Worm (Caenorhabditis elegans): ENCODE results near the gene T05G5.4.

T05G5.4 gene

DNA sequence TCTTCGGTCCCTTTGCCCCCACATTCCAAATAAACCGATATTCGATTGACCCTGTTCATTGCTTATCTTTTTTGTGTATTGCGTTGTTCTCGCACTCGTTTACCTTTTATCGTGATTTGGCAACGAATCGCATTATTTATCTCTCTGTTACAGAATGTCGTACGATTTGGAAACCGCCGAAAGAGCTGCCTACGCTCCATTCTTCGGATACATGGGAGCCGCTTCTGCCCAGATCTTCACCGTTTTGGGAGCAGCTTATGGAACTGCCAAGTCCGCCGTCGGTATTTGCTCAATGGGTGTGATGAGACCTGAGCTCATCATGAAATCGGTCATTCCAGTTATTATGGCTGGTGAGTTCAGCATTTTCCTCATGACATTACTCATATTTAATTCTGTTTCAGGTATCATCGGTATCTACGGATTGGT is 33.3 kb downstream of the T05G5.4 start, which contains the start of gene vha-2 (continued):
- TF ChIP-seq T20F7.1 (GFP tag; optimal IDR thresholded peaks at IDR 0.05) (peak; percentile 61), F49E8.2 (tag; optimal IDR thresholded peaks at IDR 0.05; ENCODE audit: borderline replicate concordance) (peak; percentile 40), spr-1 (tag; optimal IDR thresholded peaks at IDR 0.05) (peak; percentile 39), nhr-102 (tag; optimal IDR thresholded peaks at IDR 0.05) (peak; percentile 12), nhr-48 (tag; optimal IDR thresholded peaks at IDR 0.05) (peak; percentile 10), ctbp-1 (GFP tag; IDR thresholded peaks at IDR 0.05) (no peak), mep-1 (tag; optimal IDR thresholded peaks at IDR 0.05) (peak; percentile 7), pha-4 (GFP tag; IDR thresholded peaks at IDR 0.05) (peak; percentile 38), pha-4 (tag; optimal IDR thresholded peaks at IDR 0.05) (no peak), egl-43 (GFP tag; IDR thresholded peaks at IDR 0.05) (0 out of 2 replicates have a peak, but pooled peaks have one; percentile 47), ceh-44 (GFP tag; IDR thresholded peaks at IDR 0.05) (no peak), nhr-10 (tag; optimal IDR thresholded peaks at IDR 0.05) (no peak), daf-8 (GFP tag; IDR thresholded peaks at IDR 0.05) (0 out of 2 replicates have a peak, but pooled peaks have one; percentile 10), madf-9 (GFP tag; conservative IDR thresholded peaks at IDR 0.05) (peak; percentile 49; the same call in 1 of the 2 replicates)

DNA sequence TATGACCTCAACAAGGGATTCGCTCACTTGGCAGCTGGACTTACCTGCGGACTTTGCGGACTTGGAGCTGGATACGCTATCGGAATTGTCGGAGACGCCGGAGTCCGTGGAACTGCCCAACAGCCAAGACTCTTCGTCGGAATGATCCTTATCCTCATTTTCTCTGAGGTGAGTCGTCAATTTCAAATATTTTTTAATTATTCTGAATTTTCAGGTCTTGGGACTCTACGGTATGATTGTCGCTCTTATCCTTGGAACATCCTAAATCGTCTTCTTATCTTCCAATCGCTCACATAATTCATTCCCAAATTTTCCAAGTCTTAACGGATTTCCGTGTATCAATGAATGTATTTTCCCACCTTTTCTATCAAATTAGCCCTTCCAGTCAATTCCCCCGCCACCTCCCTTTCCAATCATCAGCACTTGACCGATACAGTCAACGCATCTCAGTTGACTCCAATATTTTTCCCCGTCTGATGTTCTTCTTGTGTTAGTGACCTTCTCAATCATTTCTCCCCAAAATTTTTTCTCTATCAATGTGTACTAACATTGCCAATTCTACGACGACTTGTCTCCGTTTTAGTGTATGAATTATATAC is 33.8 kb downstream of the T05G5.4 start, which contains the start of gene R10E11.6:
Gene R10E11.6 (plus strand): TSS at position 524 of the 599 bp plus-strand sequence.
- TF ChIP-seq daf-19 (GFP tag; conservative IDR thresholded peaks at IDR 0.05) (0 out of 2 replicates have a peak, but pooled peaks have one; percentile 10), D1046.2 (GFP tag; IDR thresholded peaks at IDR 0.05) (0 out of 2 replicates have a peak, but pooled peaks have one; percentile 11), F26F4.8 (GFP tag; conservative IDR thresholded peaks at IDR 0.05) (no peak), Y5F2A.4 (GFP tag; optimal IDR thresholded peaks at IDR 0.05) (peak; percentile 33), aha-1 (tag) (peak; percentile 92), lsy-2 (tag; optimal IDR thresholded peaks at IDR 0.05) (no peak), daf-8 (GFP tag; IDR thresholded peaks at IDR 0.05) (0 out of 2 replicates have a peak, but pooled peaks have one; percentile 8), ceh-28 (tag; optimal IDR thresholded peaks at IDR 0.05) (no peak), cey-2 (tag; optimal IDR thresholded peaks at IDR 0.05; ENCODE audit: borderline replicate concordance, insufficient read depth) (no peak), mes-2 (tag; optimal IDR thresholded peaks at IDR 0.05; ENCODE audit: poor library complexity, severe bottlenecking) (peak; percentile 22)

DNA sequence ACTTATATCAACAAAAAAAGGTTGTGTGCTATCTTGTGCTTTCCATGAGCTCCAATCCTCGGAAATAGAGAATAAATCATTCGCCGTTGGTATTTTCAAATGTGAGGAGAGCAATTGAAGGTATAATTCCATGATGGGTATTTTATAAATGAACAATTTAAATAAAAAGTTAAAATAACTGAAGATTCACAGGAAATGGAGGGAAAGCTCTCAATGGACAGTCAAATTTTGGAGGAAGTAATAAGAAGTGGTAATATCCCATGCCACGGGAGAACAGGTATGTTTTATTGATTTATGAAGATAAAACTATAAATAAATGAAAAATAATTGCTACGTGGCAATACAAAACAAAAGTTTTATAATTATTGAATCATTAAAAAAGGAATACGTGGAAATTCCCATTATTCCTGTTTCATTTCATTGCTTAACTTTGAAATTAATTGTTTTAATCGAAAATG is 34.4 kb downstream of the T05G5.4 start:
- no peak for TF ChIP-seq php-3 (GFP tag; IDR thresholded peaks at IDR 0.05)
- no peak for TF ChIP-seq unc-62 (GFP tag; optimal IDR thresholded peaks at IDR 0.05 in 1 of 2)
- no peak for TF ChIP-seq unc-62 (tag; optimal IDR thresholded peaks at IDR 0.05)
- no peak for TF ChIP-seq ceh-28 (tag; optimal IDR thresholded peaks at IDR 0.05)
- TF ChIP-seq tag-97 (GFP tag; IDR thresholded peaks at IDR 0.05) = no peak
- TF ChIP-seq hlh-11 (tag; optimal IDR thresholded peaks at IDR 0.05) = no peak
- peak; percentile 78 for TF ChIP-seq dve-1 (tag; optimal IDR thresholded peaks at IDR 0.05; ENCODE audit: insufficient read depth)
- peak; percentile 73 for TF ChIP-seq nhr-102 (tag; optimal IDR thresholded peaks at IDR 0.05)
- peak; percentile 55 for TF ChIP-seq T26A8.4 (GFP tag; IDR thresholded peaks at IDR 0.05)
- no peak for TF ChIP-seq mdt-29 (GFP tag; IDR thresholded peaks at IDR 0.05)
- no peak for TF ChIP-seq lin-29 (GFP tag; IDR thresholded peaks at IDR 0.05)
- TF ChIP-seq cey-2 (tag; optimal IDR thresholded peaks at IDR 0.05; ENCODE audit: borderline replicate concordance, insufficient read depth) = no peak
- no peak for TF ChIP-seq lin-15B (tag; optimal IDR thresholded peaks at IDR 0.05)
- TF ChIP-seq snpc-1.2 (GFP tag; IDR thresholded peaks at IDR 0.05) = no peak
- no peak for TF ChIP-seq aly-2 (tag; optimal IDR thresholded peaks at IDR 0.05)
- TF ChIP-seq hmg-1.1 (GFP tag; IDR thresholded peaks at IDR 0.05) = peak; percentile 36; the same call in 1 of the 2 replicates
- no peak for TF ChIP-seq daf-12 (tag; optimal IDR thresholded peaks at IDR 0.05)
- TF ChIP-seq nhr-11 (tag; optimal IDR thresholded peaks at IDR 0.05) = no peak
- no peak for TF ChIP-seq dmd-8 (GFP tag; IDR thresholded peaks at IDR 0.05)
- no peak for TF ChIP-seq mdl-1 (tag; optimal IDR thresholded peaks at IDR 0.05)
- TF ChIP-seq nhr-111 (GFP tag; optimal IDR thresholded peaks at IDR 0.05) = peak; percentile 51
- TF ChIP-seq saeg-2 (GFP tag; IDR thresholded peaks at IDR 0.05) = no peak
- TF ChIP-seq pqm-1 (tag; optimal IDR thresholded peaks at IDR 0.05) = no peak
- TF ChIP-seq nhr-28 (tag; optimal IDR thresholded peaks at IDR 0.05) = no peak
- no peak for TF ChIP-seq nhr-6 (tag; optimal IDR thresholded peaks at IDR 0.05)
- TF ChIP-seq ces-1 (GFP tag; optimal IDR thresholded peaks at IDR 0.05) = no peak
- TF ChIP-seq pha-4 (GFP tag; IDR thresholded peaks at IDR 0.05) = 0 out of 2 replicates have a peak, but pooled peaks have one; percentile 4
- TF ChIP-seq pha-4 (tag; optimal IDR thresholded peaks at IDR 0.05) = no peak
- TF ChIP-seq F10B5.3 (tag; optimal IDR thresholded peaks at IDR 0.05) = no peak
